Worm (Caenorhabditis elegans) whole organism, midembryonic: ENCODE results near the gene Y55D5A.4.

Experiments
- cog-1 ChIP-seq: sonication (generic microtip); optimal IDR thresholded peaks from 2 replicates; lab custom pipeline; 2016; ENCODE audit warnings: missing genetic modification characterization, missing compliant biosample characterization
- ref-1 ChIP-seq: fragments of 200-800 bp; sonication (Bioruptor generic); conservative IDR thresholded peaks from 2 replicates; pipeline ENCODE4 v1.3.6; 2022; ENCODE audit warnings: missing genetic modification reagents, missing genetic modification characterization, missing compliant biosample characterization
- ztf-23 ChIP-seq: fragments of 200-800 bp; sonication (Bioruptor generic); IDR thresholded peaks from 2 replicates; pipeline ENCODE4 v1.3.6; 2022; ENCODE audit warnings: missing genetic modification reagents, missing genetic modification characterization, missing compliant biosample characterization
- ztf-29 ChIP-seq: fragments of 200-800 bp; sonication (Bioruptor generic); IDR thresholded peaks from 2 replicates; pipeline ENCODE4 v1.3.6; 2022; ENCODE audit warnings: missing genetic modification reagents, missing genetic modification characterization, missing compliant biosample characterization

DNA sequence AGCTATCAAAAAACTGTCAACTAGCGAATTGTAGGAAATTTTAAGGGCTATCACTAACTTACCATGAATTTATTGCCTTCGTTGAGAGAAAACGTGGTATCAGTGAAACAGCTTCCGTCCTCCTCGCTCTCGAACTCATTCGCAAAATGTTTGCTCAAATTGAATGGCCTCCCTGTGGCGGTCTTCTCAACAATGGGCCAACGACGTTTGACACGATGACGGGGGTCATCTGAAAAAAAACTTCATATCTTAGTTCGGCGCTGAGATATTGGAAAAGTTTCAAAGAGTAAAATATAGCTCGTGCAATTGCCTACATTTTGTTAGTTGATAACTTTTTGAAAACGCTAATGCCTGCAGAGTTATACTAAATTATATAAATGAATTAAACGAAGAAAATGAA lies 48.3 kb downstream of the Y55D5A.4 start:
- TF ChIP-seq ref-1 (GFP tag; lab: Robert Waterston, UW) (no peak), ztf-23 (GFP tag; lab: Robert Waterston, UW) (no peak), ztf-29 (GFP tag; lab: Robert Waterston, UW) (no peak), cog-1 (tag; lab: Kevin White, UChicago) (no peak)
